Fruit fly (Drosophila melanogaster): ENCODE data around the gene ogre.
A peak's percentile ranks its signal among the peaks of the same experiment; 100 is the strongest.

Gene ogre

dm6 chrX:7008102-7009087, 17.3 kb upstream of the ogre start (continued):
- peak; percentile 26 for TF ChIP-seq CG16779 (tag; optimal IDR thresholded peaks at IDR 0.05)
- peak; percentile 75 for TF ChIP-seq CG10669 (GFP tag; optimal IDR thresholded peaks at IDR 0.05)
- TF ChIP-seq net (GFP tag; optimal IDR thresholded peaks at IDR 0.05): peak; percentile 62
- peak; percentile 78 for TF ChIP-seq Met (GFP tag; optimal IDR thresholded peaks at IDR 0.05)
- no peak for TF ChIP-seq fd85E (GFP tag; optimal IDR thresholded peaks at IDR 0.05)
- TF ChIP-seq CG6792 (GFP tag; optimal IDR thresholded peaks at IDR 0.05): peak; percentile 53
- peak; percentile 76 for TF ChIP-seq Hr4 (GFP tag; optimal IDR thresholded peaks at IDR 0.05)
- TF ChIP-seq CG34406 (GFP tag; optimal IDR thresholded peaks at IDR 0.05): peak; percentile 62
- TF ChIP-seq CG7368 (GFP tag; optimal IDR thresholded peaks at IDR 0.05): peak; percentile 45
- TF ChIP-seq CG11762 (GFP tag; optimal IDR thresholded peaks at IDR 0.05; ENCODE audit: insufficient read depth): peak; percentile 58
- no peak for TF ChIP-seq Hr38 (GFP tag; optimal IDR thresholded peaks at IDR 0.05)

- no peak for TF ChIP-seq Gug (GFP tag; IDR thresholded peaks at IDR 0.05)
- no peak for TF ChIP-seq Hr38 (GFP tag; optimal IDR thresholded peaks at IDR 0.05)
- no peak for TF ChIP-seq CG11902 (GFP tag; optimal IDR thresholded peaks at IDR 0.05)
- no peak for TF ChIP-seq acj6 (GFP tag; optimal IDR thresholded peaks at IDR 0.05)
- TF ChIP-seq CG6808 (GFP tag; optimal IDR thresholded peaks at IDR 0.05): no peak
- TF ChIP-seq fd85E (GFP tag; optimal IDR thresholded peaks at IDR 0.05): no peak
- no peak for TF ChIP-seq CG3919 (GFP tag; optimal IDR thresholded peaks at IDR 0.05)
- no peak for TF ChIP-seq Eip75B (GFP tag; optimal IDR thresholded peaks at IDR 0.05)
- TF ChIP-seq Smox (GFP tag; optimal IDR thresholded peaks at IDR 0.05): peak; percentile 29
- TF ChIP-seq spab (GFP tag; optimal IDR thresholded peaks at IDR 0.05): no peak
- TF ChIP-seq CG8119 (GFP tag; IDR thresholded peaks at IDR 0.05): no peak
- no peak for TF ChIP-seq cyc (GFP tag; optimal IDR thresholded peaks at IDR 0.05)
- peak; percentile 49 for TF ChIP-seq esn (GFP tag; optimal IDR thresholded peaks at IDR 0.05)
- TF ChIP-seq fkh (GFP tag; optimal IDR thresholded peaks at IDR 0.05): no peak
- no peak for TF ChIP-seq CG8319 (GFP tag; optimal IDR thresholded peaks at IDR 0.05)
- TF ChIP-seq CG11294 (GFP tag; IDR thresholded peaks at IDR 0.05): no peak
- no peak for TF ChIP-seq CG8632 (GFP tag; optimal IDR thresholded peaks at IDR 0.05)
- peak; percentile 19 for TF ChIP-seq CG10669 (GFP tag; optimal IDR thresholded peaks at IDR 0.05)
- peak; percentile 26 for TF ChIP-seq OdsH (GFP tag; optimal IDR thresholded peaks at IDR 0.05)
- peak; percentile 6 for TF ChIP-seq dsx (GFP tag; optimal IDR thresholded peaks at IDR 0.05; ENCODE audit: poor library complexity, severe bottlenecking)
- no peak for TF ChIP-seq lz (GFP tag; optimal IDR thresholded peaks at IDR 0.05)
- no peak for TF ChIP-seq Sox15 (GFP tag; optimal IDR thresholded peaks at IDR 0.05)
- TF ChIP-seq CG3032 (tag; optimal IDR thresholded peaks at IDR 0.05): peak; percentile 27
- TF ChIP-seq achi (GFP tag; optimal IDR thresholded peaks at IDR 0.05): peak; percentile 30
- TF ChIP-seq CG6163 (GFP tag; IDR thresholded peaks at IDR 0.05): peak; percentile 19; the same call in 1 of the 3 replicates
- peak; percentile 1 for TF ChIP-seq CG6792 (GFP tag; optimal IDR thresholded peaks at IDR 0.05)
- TF ChIP-seq CG6854 (GFP tag; optimal IDR thresholded peaks at IDR 0.05): no peak
- no peak for TF ChIP-seq salr (GFP tag; optimal IDR thresholded peaks at IDR 0.05)
- peak; percentile 24 for TF ChIP-seq CG10631 (GFP tag; optimal IDR thresholded peaks at IDR 0.05)
- peak; percentile 37 for TF ChIP-seq pdm3 (GFP tag; optimal IDR thresholded peaks at IDR 0.05)
- no peak for TF ChIP-seq CG4318 (GFP tag; optimal IDR thresholded peaks at IDR 0.05)
- no peak for TF ChIP-seq Lpt (GFP tag; optimal IDR thresholded peaks at IDR 0.05)
- no peak for TF ChIP-seq Blimp-1 (GFP tag; optimal IDR thresholded peaks at IDR 0.05)
- no peak for TF ChIP-seq fd59A (GFP tag; optimal IDR thresholded peaks at IDR 0.05)
- TF ChIP-seq dac (GFP tag; optimal IDR thresholded peaks at IDR 0.05): no peak
- TF ChIP-seq Sox14 (GFP tag; optimal IDR thresholded peaks at IDR 0.05): no peak
- no peak for TF ChIP-seq Ets21C (GFP tag; optimal IDR thresholded peaks at IDR 0.05)
- TF ChIP-seq net (GFP tag; optimal IDR thresholded peaks at IDR 0.05): peak; percentile 0
- TF ChIP-seq Hr39 (GFP tag; optimal IDR thresholded peaks at IDR 0.05): peak; percentile 19
- peak; percentile 30 for TF ChIP-seq Sox102F (GFP tag; optimal IDR thresholded peaks at IDR 0.05)
- no peak for TF ChIP-seq CG1621 (tag; optimal IDR thresholded peaks at IDR 0.05)
- no peak for TF ChIP-seq Eip93F (GFP tag; optimal IDR thresholded peaks at IDR 0.05)
These were observed 16.6 kb upstream of the ogre start for dm6 chrX:7007693-7008092.
